Fruit fly (Drosophila melanogaster) whole organism, adult: ENCODE data around the gene Arr2.

ENCODE experiments used
- Crg-1 ChIP-seq: fragments of 200-800 bp; sonication (Bioruptor generic); optimal IDR thresholded peaks from 2 replicates; lab custom pipeline; 2016; ENCODE audit warnings: missing biosample characterization, missing genetic modification characterization
- Mnt ChIP-seq: fragments of 200-800 bp; sonication (Bioruptor generic); optimal IDR thresholded peaks from 2 replicates; lab custom pipeline; 2016; ENCODE audit warnings: missing biosample characterization, mild to moderate bottlenecking, missing genetic modification characterization
- bab1 ChIP-seq: fragments of 200-800 bp; sonication (Bioruptor generic); optimal IDR thresholded peaks from 3 replicates; lab custom pipeline; 2019; ENCODE audit warnings: missing biosample characterization, mild to moderate bottlenecking, missing genetic modification characterization, moderate library complexity
- cnc ChIP-seq, 2 experiments: fragments of >200 bp; optimal IDR thresholded peaks; 2 replicates each; lab custom pipeline; 2017
- kay ChIP-seq: fragments of 200-800 bp; sonication (Bioruptor generic); peaks from one replicate; lab custom pipeline; 2016; ENCODE audit warnings: missing biosample characterization, missing genetic modification characterization, borderline replicate concordance
- tj ChIP-seq: fragments of 200-800 bp; sonication (Bioruptor generic); optimal IDR thresholded peaks from 3 replicates; lab custom pipeline; 2017; ENCODE audit warnings: missing biosample characterization, mild to moderate bottlenecking, missing genetic modification characterization, moderate library complexity

dm6 chr3L:8643810-8644552 lies 4.8 kb downstream of the Arr2 start:
- no peak for TF ChIP-seq Mnt (GFP tag; lab: Kevin White, UChicago)
- no peak for TF ChIP-seq bab1 (GFP tag; lab: Kevin White, UChicago)
- TF ChIP-seq kay (GFP tag; lab: Kevin White, UChicago): no peak
- TF ChIP-seq cnc (optimal IDR thresholded peaks at IDR 0.05; lab: Kevin White, UChicago): no peak
- no peak for TF ChIP-seq tj (GFP tag; lab: Kevin White, UChicago)
- TF ChIP-seq Crg-1 (GFP tag; lab: Kevin White, UChicago): no peak
